Fruit fly (Drosophila melanogaster) whole organism, embryonic: ENCODE results near the gene CG10638.

Source experiments
- CG1024 ChIP-seq: fragments of 200-800 bp; sonication (Bioruptor generic); IDR thresholded peaks from 2 replicates; pipeline ENCODE4 v1.3.6; 2022; ENCODE audit warnings: missing biosample characterization, missing genetic modification characterization
- CG10543 ChIP-seq: fragments of 200-800 bp; sonication (Bioruptor generic); optimal IDR thresholded peaks from 3 replicates; lab custom pipeline; 2017; ENCODE audit warnings: missing biosample characterization, mild to moderate bottlenecking, missing genetic modification characterization, moderate library complexity
- CG10979 ChIP-seq: fragments of 200-800 bp; sonication (Bioruptor generic); optimal IDR thresholded peaks from 2 replicates; lab custom pipeline; 2018; ENCODE audit warnings: missing biosample characterization, mild to moderate bottlenecking, missing genetic modification characterization, moderate library complexity
- CG11398 ChIP-seq: fragments of 200-800 bp; sonication (Bioruptor generic); optimal IDR thresholded peaks from 2 replicates; lab custom pipeline; 2016; ENCODE audit warnings: missing biosample characterization, missing genetic modification characterization
- CG11560 ChIP-seq: fragments of 200-800 bp; sonication (Bioruptor generic); IDR thresholded peaks from 3 replicates; pipeline ENCODE4 v1.3.6; 2022; ENCODE audit warnings: missing biosample characterization, missing genetic modification characterization
- CG12236 ChIP-seq: fragments of 200-800 bp; sonication (Bioruptor generic); optimal IDR thresholded peaks from 2 replicates; lab custom pipeline; 2016; ENCODE audit warnings: missing biosample characterization, missing genetic modification characterization
- CG14050 ChIP-seq: fragments of 200-800 bp; sonication (Bioruptor generic); IDR thresholded peaks from 3 replicates; pipeline ENCODE4 v1.3.6; 2022; ENCODE audit warnings: missing biosample characterization, missing genetic modification characterization
- CG1602 ChIP-seq: fragments of 200-800 bp; sonication (Bioruptor generic); optimal IDR thresholded peaks from 3 replicates; lab custom pipeline; 2016; ENCODE audit warnings: missing biosample characterization, missing genetic modification characterization
- CG17361 ChIP-seq: fragments of 200-800 bp; sonication (Bioruptor generic); IDR thresholded peaks from 3 replicates; pipeline ENCODE4 v1.3.6; 2022; ENCODE audit warnings: missing biosample characterization, missing genetic modification characterization
- CG17568 ChIP-seq: fragments of 200-800 bp; sonication (Bioruptor generic); optimal IDR thresholded peaks from 2 replicates; lab custom pipeline; 2018; ENCODE audit warnings: missing biosample characterization, mild to moderate bottlenecking, missing genetic modification characterization, moderate library complexity
- CG17829 ChIP-seq: fragments of 200-800 bp; optimal IDR thresholded peaks from 2 replicates; lab custom pipeline; 2019; ENCODE audit warnings: missing biosample characterization, mild to moderate bottlenecking, missing genetic modification characterization, moderate library complexity
- CG17912 ChIP-seq: fragments of 200-800 bp; sonication (Bioruptor generic); optimal IDR thresholded peaks from 2 replicates; lab custom pipeline; 2018; ENCODE audit warnings: missing biosample characterization, mild to moderate bottlenecking, missing genetic modification characterization
- CG2712 ChIP-seq: fragments of 200-800 bp; optimal IDR thresholded peaks from 3 replicates; lab custom pipeline; 2019; ENCODE audit warnings: missing biosample characterization, mild to moderate bottlenecking, missing genetic modification characterization, moderate library complexity
- CG31388 ChIP-seq: fragments of 200-800 bp; sonication (Bioruptor generic); optimal IDR thresholded peaks from 2 replicates; lab custom pipeline; 2016; ENCODE audit warnings: missing biosample characterization, missing genetic modification characterization
- CG3163 ChIP-seq: fragments of 200-800 bp; sonication (Bioruptor generic); optimal IDR thresholded peaks from 3 replicates; lab custom pipeline; 2016; ENCODE audit warnings: missing biosample characterization, missing genetic modification characterization
- CG42726 ChIP-seq: fragments of 200-800 bp; sonication (Bioruptor generic); IDR thresholded peaks from 2 replicates; pipeline ENCODE4 v1.3.6; 2022; ENCODE audit warnings: missing biosample characterization, missing genetic modification characterization; ENCODE audit not compliant: partially characterized antibody
- CG4360 ChIP-seq: fragments of 200-800 bp; sonication (Bioruptor generic); IDR thresholded peaks from 2 replicates; pipeline ENCODE4 v1.3.6; 2022; ENCODE audit warnings: missing biosample characterization, missing genetic modification characterization
- CG4854 ChIP-seq: fragments of 200-800 bp; sonication (Bioruptor generic); optimal IDR thresholded peaks from 2 replicates; lab custom pipeline; 2016; ENCODE audit warnings: missing biosample characterization, missing genetic modification characterization, inconsistent platforms
- CG5180 ChIP-seq: fragments of 200-800 bp; sonication (Bioruptor generic); optimal IDR thresholded peaks from 3 replicates; lab custom pipeline; 2017; ENCODE audit warnings: missing biosample characterization, missing genetic modification characterization, mild to moderate bottlenecking, moderate library complexity, missing genetic modification reagents
- CG6654 ChIP-seq: fragments of 200-800 bp; sonication (Bioruptor generic); optimal IDR thresholded peaks from 2 replicates; lab custom pipeline; 2017; ENCODE audit warnings: missing biosample characterization, mild to moderate bottlenecking, missing genetic modification characterization
- CG6683 ChIP-seq: fragments of 200-800 bp; sonication (Bioruptor generic); optimal IDR thresholded peaks from 2 replicates; lab custom pipeline; 2017; ENCODE audit warnings: missing biosample characterization, mild to moderate bottlenecking, missing genetic modification characterization, missing genetic modification reagents
- CG7556 ChIP-seq: fragments of 200-800 bp; sonication (Bioruptor generic); optimal IDR thresholded peaks from 2 replicates; lab custom pipeline; 2017; ENCODE audit warnings: missing biosample characterization, mild to moderate bottlenecking, missing genetic modification characterization
- CG7928 ChIP-seq: fragments of 200-800 bp; sonication (Bioruptor generic); optimal IDR thresholded peaks from 2 replicates; lab custom pipeline; 2017; ENCODE audit warnings: missing biosample characterization, mild to moderate bottlenecking, missing genetic modification characterization
- CG8944 ChIP-seq: fragments of 200-800 bp; sonication (Bioruptor generic); optimal IDR thresholded peaks from 3 replicates; lab custom pipeline; 2016; ENCODE audit warnings: missing biosample characterization, missing genetic modification characterization
- CHES-1-like ChIP-seq: fragments of 200-800 bp; sonication (Bioruptor generic); optimal IDR thresholded peaks from 2 replicates; lab custom pipeline; 2016; ENCODE audit warnings: missing biosample characterization, missing genetic modification characterization
- Dip2 ChIP-seq: fragments of 200-800 bp; sonication (Bioruptor generic); IDR thresholded peaks from 2 replicates; pipeline ENCODE4 v1.3.6; 2022; ENCODE audit warnings: missing biosample characterization, missing genetic modification characterization
- Ets65A ChIP-seq: fragments of 200-800 bp; sonication (Bioruptor generic); peaks from one replicate; lab custom pipeline; 2016; ENCODE audit warnings: missing biosample characterization, missing genetic modification characterization
- Gug ChIP-seq: fragments of 200-800 bp; sonication (Bioruptor generic); IDR thresholded peaks from 4 replicates; pipeline ENCODE4 v1.3.6; 2022; ENCODE audit warnings: missing biosample characterization, missing genetic modification characterization
- Hr78 ChIP-seq, 2 experiments: fragments of 200-800 bp in 1 of 2; fragments of >200 bp in 1 of 2; sonication (Bioruptor generic) in 1 of 2; optimal IDR thresholded peaks; 2 replicates each; lab custom pipeline; 2017 to 2019; ENCODE audit warnings: missing biosample characterization in 2 of 2, missing genetic modification characterization in 2 of 2, mild to moderate bottlenecking in 1 of 2, moderate library complexity in 1 of 2
- Hsf ChIP-seq: fragments of 200-800 bp; sonication (Bioruptor generic); optimal IDR thresholded peaks from 3 replicates; lab custom pipeline; 2016; ENCODE audit warnings: missing biosample characterization, missing genetic modification characterization
- Lhr ChIP-seq: fragments of 200-800 bp; sonication (Bioruptor generic); optimal IDR thresholded peaks from 3 replicates; lab custom pipeline; 2017; ENCODE audit warnings: mild to moderate bottlenecking, missing biosample characterization, missing genetic modification reagents, missing genetic modification characterization
- Mrtf ChIP-seq: fragments of 200-800 bp; sonication (Bioruptor generic); IDR thresholded peaks from 3 replicates; pipeline ENCODE4 v1.3.6; 2022; ENCODE audit warnings: missing biosample characterization, missing genetic modification characterization
- NC2α ChIP-seq: fragments of 200-800 bp; sonication (Bioruptor generic); optimal IDR thresholded peaks from 2 replicates; lab custom pipeline; 2016; ENCODE audit warnings: missing biosample characterization, missing genetic modification characterization
- Opbp ChIP-seq: fragments of 200-800 bp; sonication (Bioruptor generic); IDR thresholded peaks from 3 replicates; pipeline ENCODE4 v1.3.6; 2022; ENCODE audit warnings: missing biosample characterization, missing genetic modification characterization; ENCODE audit not compliant: partially characterized antibody
- Sry-δ ChIP-seq: fragments of 200-800 bp; sonication (Bioruptor generic); optimal IDR thresholded peaks from 2 replicates; lab custom pipeline; 2016; ENCODE audit warnings: missing biosample characterization, missing genetic modification characterization
- Vsx1 ChIP-seq: fragments of 200-800 bp; sonication (Bioruptor generic); optimal IDR thresholded peaks from 2 replicates; lab custom pipeline; 2017; ENCODE audit warnings: missing biosample characterization, mild to moderate bottlenecking, missing genetic modification characterization, missing genetic modification reagents
- amos ChIP-seq: fragments of 200-800 bp; sonication (Bioruptor generic); IDR thresholded peaks from 2 replicates; pipeline ENCODE4 v1.3.6; 2022; ENCODE audit warnings: missing biosample characterization, missing genetic modification characterization; ENCODE audit not compliant: partially characterized antibody
- bigmax ChIP-seq: fragments of 200-800 bp; sonication (Bioruptor generic); optimal IDR thresholded peaks from 2 replicates; lab custom pipeline; 2018; ENCODE audit warnings: missing biosample characterization, mild to moderate bottlenecking, missing genetic modification characterization
- cato ChIP-seq: fragments of 200-800 bp; sonication (Bioruptor generic); optimal IDR thresholded peaks from 2 replicates; lab custom pipeline; 2016; ENCODE audit warnings: missing biosample characterization, missing genetic modification characterization, borderline replicate concordance
- eyg ChIP-seq: fragments of 200-800 bp; sonication (Bioruptor generic); optimal IDR thresholded peaks from 3 replicates; lab custom pipeline; 2016; ENCODE audit warnings: missing biosample characterization, missing genetic modification characterization
- gce ChIP-seq: fragments of 200-800 bp; sonication (Bioruptor generic); IDR thresholded peaks from 3 replicates; pipeline ENCODE4 v1.3.6; 2022; ENCODE audit warnings: missing biosample characterization, missing genetic modification characterization
- hkb ChIP-seq, 2 experiments: fragments of 200-800 bp in 1 of 2; fragments of >200 bp in 1 of 2; sonication (Bioruptor generic) in 1 of 2; IDR thresholded peaks in 1 of 2; optimal IDR thresholded peaks in 1 of 2; 2 replicates each; pipeline versions ENCODE4 v1.3.6 to Lab custom; 2017 to 2022; ENCODE audit warnings: missing biosample characterization in 1 of 2, missing genetic modification characterization in 1 of 2
- onecut ChIP-seq: fragments of 200-800 bp; sonication (Bioruptor generic); IDR thresholded peaks from 2 replicates; pipeline ENCODE4 v1.3.6; 2022; ENCODE audit warnings: missing biosample characterization, missing genetic modification characterization
- p53 ChIP-seq: fragments of 200-800 bp; sonication (Bioruptor generic); optimal IDR thresholded peaks from 2 replicates; lab custom pipeline; 2016; ENCODE audit warnings: missing biosample characterization, missing genetic modification characterization
- pb ChIP-seq: fragments of 200-800 bp; sonication (Bioruptor generic); optimal IDR thresholded peaks from 3 replicates; lab custom pipeline; 2016; ENCODE audit warnings: missing biosample characterization, missing genetic modification characterization
- pros ChIP-seq: fragments of 200-800 bp; sonication (Bioruptor generic); optimal IDR thresholded peaks from 3 replicates; lab custom pipeline; 2019; ENCODE audit warnings: missing biosample characterization, mild to moderate bottlenecking, missing genetic modification characterization, moderate library complexity
- salm ChIP-seq: fragments of 200-800 bp; sonication (Bioruptor generic); optimal IDR thresholded peaks from 2 replicates; lab custom pipeline; 2018; ENCODE audit warnings: missing biosample characterization, mild to moderate bottlenecking, missing genetic modification characterization
- shn ChIP-seq: fragments of 200-800 bp; sonication (Bioruptor generic); optimal IDR thresholded peaks from 3 replicates; lab custom pipeline; 2016; ENCODE audit warnings: missing biosample characterization, missing genetic modification characterization
- sr ChIP-seq: fragments of 200-800 bp; sonication (Bioruptor generic); IDR thresholded peaks from 3 replicates; pipeline ENCODE4 v1.3.6; 2022; ENCODE audit warnings: missing biosample characterization, missing genetic modification characterization
- tna ChIP-seq: fragments of 200-800 bp; sonication (Bioruptor generic); IDR thresholded peaks from 2 replicates; pipeline ENCODE4 v1.3.6; 2022; ENCODE audit warnings: missing biosample characterization, missing genetic modification characterization; ENCODE audit not compliant: partially characterized antibody

Gene CG10638

dm6 chr3L:12482917-12483316 lies 18.2 kb downstream of the CG10638 start (continued):
- TF ChIP-seq Ets65A (GFP tag; lab: Kevin White, UChicago) = peak; percentile 89
- TF ChIP-seq Lhr (GFP tag; lab: Kevin White, UChicago) = peak; percentile 32
- no peak for TF ChIP-seq CG11398 (GFP tag; lab: Kevin White, UChicago)
- no peak; the same call in 2 of the 3 replicates for TF ChIP-seq CG11560 (tag; lab: Robert Waterston, UW)
- TF ChIP-seq Gug (GFP tag; lab: Robert Waterston, UW) = no peak; the same call in 2 of the 4 replicates
- peak; percentile 48 for TF ChIP-seq CG12236 (GFP tag; lab: Kevin White, UChicago)
- peak; percentile 56 for TF ChIP-seq CG1602 (GFP tag; lab: Kevin White, UChicago)
- peak; percentile 80 for TF ChIP-seq CG10979 (tag; lab: Kevin White, UChicago)
- TF ChIP-seq gce (GFP tag; lab: Robert Waterston, UW) = peak; percentile 42; the same call in 1 of the 3 replicates
- TF ChIP-seq CG4360 (GFP tag; lab: Robert Waterston, UW) = no peak
- TF ChIP-seq sr (GFP tag; lab: Robert Waterston, UW) = no peak
- no peak for TF ChIP-seq bigmax
- peak in 1 of 2 experiments; percentile 15 for TF ChIP-seq Hr78 (GFP tag; optimal IDR thresholded peaks at IDR 0.05; lab: Kevin White, UChicago)
- TF ChIP-seq amos = no peak
- TF ChIP-seq CG31388 (GFP tag; lab: Kevin White, UChicago) = peak; percentile 27
- no peak for TF ChIP-seq CG7928 (GFP tag; lab: Kevin White, UChicago)
- peak; percentile 18 for TF ChIP-seq CG10543 (GFP tag; lab: Kevin White, UChicago)
- peak; percentile 47 for TF ChIP-seq cato
- peak; percentile 62 for TF ChIP-seq Vsx1 (GFP tag; lab: Kevin White, UChicago)
- TF ChIP-seq shn (GFP tag; lab: Kevin White, UChicago) = peak; percentile 42
- TF ChIP-seq Opbp = no peak
- TF ChIP-seq CG17829 (tag; lab: Kevin White, UChicago) = peak; percentile 80
- TF ChIP-seq CG5180 = peak; percentile 71
- TF ChIP-seq salm = peak; percentile 36
- TF ChIP-seq CG6654 (GFP tag; lab: Kevin White, UChicago) = peak; percentile 20
- peak; percentile 33 for TF ChIP-seq CG17568 (GFP tag; lab: Kevin White, UChicago)
- no peak for TF ChIP-seq CG42726
- peak; percentile 62 for TF ChIP-seq CG14050 (GFP tag; lab: Robert Waterston, UW)
- TF ChIP-seq p53 = no peak
- TF ChIP-seq hkb (optimal IDR thresholded peaks at IDR 0.05; lab: Kevin White, UChicago) = no peak
- peak; percentile 72 for TF ChIP-seq hkb (GFP tag; IDR thresholded peaks at IDR 0.05; lab: Robert Waterston, UW)
- no peak; the same call in 2 of the 3 replicates for TF ChIP-seq Mrtf
- TF ChIP-seq CG4854 (GFP tag; lab: Kevin White, UChicago) = peak; percentile 56
- peak; percentile 19 for TF ChIP-seq Sry-δ (GFP tag; lab: Kevin White, UChicago)
- peak; percentile 50 for TF ChIP-seq onecut (GFP tag; lab: Robert Waterston, UW)
- TF ChIP-seq CG17361 = peak; percentile 88
- TF ChIP-seq CG1024 (GFP tag; lab: Robert Waterston, UW) = no peak
- no peak for TF ChIP-seq CG8944 (GFP tag; lab: Kevin White, UChicago)
- no peak for TF ChIP-seq tna (GFP tag; lab: Robert Waterston, UW)
- no peak for TF ChIP-seq CG17912 (GFP tag; lab: Kevin White, UChicago)
- TF ChIP-seq Dip2 = no peak
- TF ChIP-seq NC2α (GFP tag; lab: Kevin White, UChicago) = peak; percentile 5
- TF ChIP-seq pros (GFP tag; lab: Kevin White, UChicago) = no peak
- peak; percentile 17 for TF ChIP-seq eyg (GFP tag; lab: Kevin White, UChicago)
- TF ChIP-seq CG6683 (GFP tag; lab: Kevin White, UChicago) = peak; percentile 19
- no peak for TF ChIP-seq CG3163 (GFP tag; lab: Kevin White, UChicago)
- peak; percentile 62 for TF ChIP-seq Hsf
- TF ChIP-seq CHES-1-like (GFP tag; lab: Kevin White, UChicago) = no peak
- TF ChIP-seq CG2712 (tag; lab: Kevin White, UChicago) = peak; percentile 86
- TF ChIP-seq pb = no peak
- peak; percentile 81 for TF ChIP-seq CG7556 (GFP tag; lab: Kevin White, UChicago)
